Worm (Caenorhabditis elegans) whole organism, young adult: Measurements from ENCODE around the gene C54D10.9.

ENCODE experiments used
- B0336.3 ChIP-seq: fragments of 200-800 bp; sonication (Bioruptor generic); IDR thresholded peaks from 2 replicates; pipeline ENCODE4 v1.3.6; 2022; ENCODE audit warnings: missing genetic modification characterization, missing compliant biosample characterization
- F23B12.7 ChIP-seq: sonication (generic microtip); optimal IDR thresholded peaks from 2 replicates; lab custom pipeline; 2017; ENCODE audit warnings: missing genetic modification characterization, mild to moderate bottlenecking, missing compliant biosample characterization, antibody characterized with exemption, moderate library complexity; ENCODE audit not compliant: insufficient read depth
- F55B11.4 ChIP-seq: sonication (generic microtip); optimal IDR thresholded peaks from 2 replicates; lab custom pipeline; 2016; ENCODE audit warnings: missing compliant biosample characterization, missing genetic modification characterization, borderline replicate concordance; ENCODE audit not compliant: insufficient read depth
- F57C9.4 ChIP-seq: sonication (generic microtip); optimal IDR thresholded peaks from 2 replicates; lab custom pipeline; 2017; ENCODE audit warnings: mild to moderate bottlenecking, missing genetic modification characterization, missing compliant biosample characterization
- K11D2.4 ChIP-seq: fragments of 200-800 bp; sonication (Bioruptor generic); IDR thresholded peaks from 2 replicates; pipeline ENCODE4 v1.3.6; 2022; ENCODE audit warnings: missing genetic modification reagents, missing genetic modification characterization, missing compliant biosample characterization
- Y53F4B.3 ChIP-seq: fragments of 200-800 bp; sonication (Bioruptor generic); IDR thresholded peaks from 2 replicates; pipeline ENCODE4 v1.3.6; 2022; ENCODE audit warnings: missing genetic modification reagents, missing genetic modification characterization, missing compliant biosample characterization
- Y95B8A.8 ChIP-seq: fragments of 200-800 bp; sonication (Bioruptor generic); IDR thresholded peaks from 2 replicates; pipeline ENCODE4 v1.3.6; 2022; ENCODE audit warnings: missing genetic modification reagents, missing genetic modification characterization, missing compliant biosample characterization
- ama-1 ChIP-seq, 3 experiments: fragments of 150-350 bp in 1 of 3; sonication (generic microtip) in 2 of 3; optimal IDR thresholded peaks; 2 replicates each; lab custom pipeline; 2014 to 2018; ENCODE audit warnings: missing biosample characterization in 2 of 3, missing genetic modification characterization in 2 of 3, missing genetic modification reagents in 2 of 3
- athp-1 ChIP-seq: sonication (generic microtip); optimal IDR thresholded peaks from 2 replicates; lab custom pipeline; 2017; ENCODE audit warnings: mild to moderate bottlenecking, missing genetic modification characterization, missing compliant biosample characterization
- ccch-3 ChIP-seq: fragments of 200-800 bp; sonication (Bioruptor generic); optimal IDR thresholded peaks from 2 replicates; lab custom pipeline; 2018; ENCODE audit warnings: mild to moderate bottlenecking, missing genetic modification characterization, missing compliant biosample characterization
- chd-7 ChIP-seq: sonication (generic microtip); optimal IDR thresholded peaks from 2 replicates; lab custom pipeline; 2016; ENCODE audit warnings: mild to moderate bottlenecking, missing genetic modification characterization, moderate library complexity, missing compliant biosample characterization
- dpff-1 ChIP-seq: sonication (generic microtip); optimal IDR thresholded peaks from 2 replicates; lab custom pipeline; 2017; ENCODE audit warnings: mild to moderate bottlenecking, missing genetic modification characterization, missing compliant biosample characterization
- efl-1 ChIP-seq: fragments of 150-350 bp; optimal IDR thresholded peaks from 2 replicates; lab custom pipeline; 2014; ENCODE audit warnings: missing biosample characterization, missing genetic modification reagents, missing genetic modification characterization
- egl-44 ChIP-seq: fragments of 200-800 bp; sonication (Bioruptor generic); IDR thresholded peaks from 2 replicates; pipeline ENCODE4 v1.3.6; 2022; ENCODE audit warnings: missing genetic modification reagents, missing genetic modification characterization, missing compliant biosample characterization
- egrh-3 ChIP-seq: fragments of 200-800 bp; sonication (Bioruptor generic); IDR thresholded peaks from 2 replicates; pipeline ENCODE4 v1.3.6; 2022; ENCODE audit warnings: missing genetic modification reagents, missing genetic modification characterization, missing compliant biosample characterization
- fkh-3 ChIP-seq: sonication (generic microtip); optimal IDR thresholded peaks from 2 replicates; lab custom pipeline; 2016; ENCODE audit warnings: mild to moderate bottlenecking, missing genetic modification characterization, missing compliant biosample characterization
- gei-17 ChIP-seq: fragments of 200-800 bp; sonication (Bioruptor generic); optimal IDR thresholded peaks from 2 replicates; lab custom pipeline; 2018; ENCODE audit warnings: mild to moderate bottlenecking, missing genetic modification characterization, missing compliant biosample characterization
- hlh-26 ChIP-seq: fragments of 200-800 bp; sonication (Bioruptor generic); conservative IDR thresholded peaks from 2 replicates; pipeline ENCODE4 v1.3.6; 2022; ENCODE audit warnings: missing genetic modification reagents, missing genetic modification characterization, missing compliant biosample characterization
- lag-1 ChIP-seq: fragments of 200-800 bp; sonication (Bioruptor generic); IDR thresholded peaks from 2 replicates; pipeline ENCODE4 v1.3.6; 2022; ENCODE audit warnings: missing genetic modification reagents, missing genetic modification characterization, missing compliant biosample characterization
- let-526 ChIP-seq: fragments of 200-800 bp; sonication (Bioruptor generic); IDR thresholded peaks from 2 replicates; pipeline ENCODE4 v1.3.6; 2022; ENCODE audit warnings: missing genetic modification reagents, missing genetic modification characterization, missing compliant biosample characterization
- lin-54 ChIP-seq: fragments of 200-800 bp; sonication (Bioruptor generic); optimal IDR thresholded peaks from 2 replicates; lab custom pipeline; 2018; ENCODE audit warnings: mild to moderate bottlenecking, missing genetic modification characterization, missing compliant biosample characterization
- lir-1 ChIP-seq: fragments of 200-800 bp; sonication (Bioruptor generic); conservative IDR thresholded peaks from 2 replicates; pipeline ENCODE4 v1.3.6; 2022; ENCODE audit warnings: missing genetic modification reagents, missing genetic modification characterization, missing compliant biosample characterization
- lsy-27 ChIP-seq: sonication (generic microtip); optimal IDR thresholded peaks from 2 replicates; lab custom pipeline; 2017; ENCODE audit warnings: missing genetic modification characterization, mild to moderate bottlenecking, missing compliant biosample characterization, antibody characterized with exemption, missing genotype, borderline replicate concordance; ENCODE audit not compliant: insufficient read depth
- madf-6 ChIP-seq: fragments of 200-800 bp; sonication (Bioruptor generic); IDR thresholded peaks from 2 replicates; pipeline ENCODE4 v1.3.6; 2022; ENCODE audit warnings: missing genetic modification reagents, missing genetic modification characterization, missing compliant biosample characterization
- mcd-1 ChIP-seq: fragments of 200-800 bp; sonication (Bioruptor generic); IDR thresholded peaks from 2 replicates; pipeline ENCODE4 v1.3.6; 2022; ENCODE audit warnings: missing genetic modification reagents, missing genetic modification characterization, missing compliant biosample characterization
- mel-28 ChIP-seq: sonication (generic microtip); optimal IDR thresholded peaks from 2 replicates; lab custom pipeline; 2016; ENCODE audit warnings: borderline replicate concordance, mild to moderate bottlenecking, missing genetic modification characterization, missing compliant biosample characterization
- pha-4 ChIP-seq: fragments of 150-350 bp; sonication (generic microtip); optimal IDR thresholded peaks from 2 replicates; lab custom pipeline; 2014; ENCODE audit warnings: missing biosample characterization, missing genetic modification reagents, missing genetic modification characterization
- rpc-1 ChIP-seq, 2 experiments: fragments of 150-350 bp in 1 of 2; sonication (generic microtip) in 1 of 2; optimal IDR thresholded peaks; 2 replicates each; lab custom pipeline; 2014 to 2018; ENCODE audit warnings: missing biosample characterization in 1 of 2, missing genetic modification characterization in 1 of 2, missing genetic modification reagents in 1 of 2, missing genotype in 1 of 2
- sea-2 ChIP-seq: fragments of 200-800 bp; sonication (Bioruptor generic); IDR thresholded peaks from 2 replicates; pipeline ENCODE4 v1.3.6; 2022; ENCODE audit warnings: missing genetic modification characterization, missing compliant biosample characterization
- snpc-1.3 ChIP-seq: sonication (generic microtip); optimal IDR thresholded peaks from 2 replicates; lab custom pipeline; 2017; ENCODE audit warnings: missing genetic modification characterization, mild to moderate bottlenecking, missing compliant biosample characterization, antibody characterized with exemption, moderate library complexity, missing genotype, missing genetic modification reagents; ENCODE audit not compliant: insufficient read depth
- tbx-9 ChIP-seq: sonication (generic microtip); optimal IDR thresholded peaks from 2 replicates; lab custom pipeline; 2016; ENCODE audit warnings: borderline replicate concordance, missing genetic modification characterization, inconsistent platforms, missing compliant biosample characterization
- unc-130 ChIP-seq: sonication (generic microtip); optimal IDR thresholded peaks from 2 replicates; lab custom pipeline; 2016; ENCODE audit warnings: missing genetic modification reagents, missing genetic modification characterization, missing compliant biosample characterization
- ztf-25 ChIP-seq: fragments of 200-800 bp; sonication (Bioruptor generic); IDR thresholded peaks from 2 replicates; pipeline ENCODE4 v1.3.6; 2022; ENCODE audit warnings: missing genetic modification reagents, missing genetic modification characterization, missing compliant biosample characterization
- ztf-3 ChIP-seq: fragments of 200-800 bp; sonication (Bioruptor generic); optimal IDR thresholded peaks from 2 replicates; lab custom pipeline; 2018; ENCODE audit warnings: mild to moderate bottlenecking, missing genetic modification characterization, missing compliant biosample characterization
- ztf-6 ChIP-seq: fragments of 200-800 bp; sonication (Bioruptor generic); IDR thresholded peaks from 2 replicates; pipeline ENCODE4 v1.3.6; 2022; ENCODE audit warnings: missing genetic modification reagents, missing genetic modification characterization, missing compliant biosample characterization

C54D10.9 gene

ce11 chrV:12427826-12428225 is 19.1 kb upstream of the C54D10.9 start:
- TF ChIP-seq rpc-1 (optimal IDR thresholded peaks at IDR 0.05; lab: Kevin White, UChicago), result no peak
- no peak for TF ChIP-seq rpc-1 (tag; optimal IDR thresholded peaks at IDR 0.05; lab: Kevin White, UChicago)

DNA sequence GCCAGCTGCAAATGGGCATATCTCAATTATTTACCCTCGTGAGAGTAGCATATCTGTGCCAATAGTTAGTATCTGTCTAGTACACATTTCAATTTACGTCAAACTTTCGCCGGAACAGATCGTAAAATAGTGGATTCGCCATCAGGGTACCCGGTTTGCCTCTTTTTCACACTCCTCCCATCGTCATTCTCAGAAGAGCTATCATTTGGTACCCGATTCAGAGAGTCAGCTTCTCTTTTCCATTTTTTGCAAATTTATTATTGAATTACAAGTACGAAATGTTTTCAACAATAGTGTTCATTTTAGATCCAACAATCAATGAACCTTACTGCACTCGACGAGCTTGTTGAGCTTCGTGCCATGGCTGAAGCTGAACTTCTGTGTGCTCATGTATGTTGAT is 17.9 kb upstream of the C54D10.9 start, which contains the start of gene C54D10.5:
Gene C54D10.5, plus strand, starts transcription at position 301 of the 400 bp plus-strand sequence.
- TF ChIP-seq lir-1 (GFP tag; lab: Robert Waterston, UW), result no peak
- no peak for TF ChIP-seq fkh-3 (tag; lab: Kevin White, UChicago)
- TF ChIP-seq F55B11.4, result no peak
- no peak for TF ChIP-seq snpc-1.3
- no peak for TF ChIP-seq mcd-1 (GFP tag; lab: Robert Waterston, UW)
- no peak for TF ChIP-seq madf-6 (GFP tag; lab: Robert Waterston, UW)
- no peak for TF ChIP-seq chd-7 (tag; lab: Kevin White, UChicago)
- no peak for TF ChIP-seq lag-1 (GFP tag; lab: Robert Waterston, UW)
- TF ChIP-seq F57C9.4, result no peak
- no peak for TF ChIP-seq ama-1 (optimal IDR thresholded peaks at IDR 0.05; lab: Kevin White, UChicago)
- no peak for TF ChIP-seq ama-1 (GFP tag; optimal IDR thresholded peaks at IDR 0.05; lab: Kevin White, UChicago)
- no peak for TF ChIP-seq ztf-6 (GFP tag; lab: Robert Waterston, UW)
- TF ChIP-seq egrh-3 (GFP tag; lab: Robert Waterston, UW), result no peak
- no peak for TF ChIP-seq tbx-9
- no peak for TF ChIP-seq gei-17 (GFP tag; lab: Kevin White, UChicago)
- TF ChIP-seq Y95B8A.8 (GFP tag; lab: Robert Waterston, UW), result no peak
- TF ChIP-seq let-526 (GFP tag; lab: Robert Waterston, UW), result no peak
- TF ChIP-seq athp-1 (tag; lab: Kevin White, UChicago), result no peak
- no peak for TF ChIP-seq mel-28 (tag; lab: Kevin White, UChicago)

ce11 chrV:12432111-12432510 is 14.8 kb upstream of the C54D10.9 start, which contains the start of gene C54D10.13:
Gene C54D10.13, minus strand, starts transcription at chrV:12432289.
- TF ChIP-seq Y53F4B.3 (no peak), ztf-3 (GFP tag; lab: Kevin White, UChicago) (no peak), lag-1 (GFP tag; lab: Robert Waterston, UW) (no peak), efl-1 (GFP tag; lab: Kevin White, UChicago) (no peak), lin-54 (no peak), F23B12.7 (no peak), sea-2 (GFP tag; lab: Robert Waterston, UW) (no peak), lsy-27 (tag; lab: Kevin White, UChicago) (no peak), ztf-25 (GFP tag; lab: Robert Waterston, UW) (no peak), dpff-1 (tag; lab: Kevin White, UChicago) (no peak), hlh-26 (GFP tag; lab: Robert Waterston, UW) (no peak)

DNA sequence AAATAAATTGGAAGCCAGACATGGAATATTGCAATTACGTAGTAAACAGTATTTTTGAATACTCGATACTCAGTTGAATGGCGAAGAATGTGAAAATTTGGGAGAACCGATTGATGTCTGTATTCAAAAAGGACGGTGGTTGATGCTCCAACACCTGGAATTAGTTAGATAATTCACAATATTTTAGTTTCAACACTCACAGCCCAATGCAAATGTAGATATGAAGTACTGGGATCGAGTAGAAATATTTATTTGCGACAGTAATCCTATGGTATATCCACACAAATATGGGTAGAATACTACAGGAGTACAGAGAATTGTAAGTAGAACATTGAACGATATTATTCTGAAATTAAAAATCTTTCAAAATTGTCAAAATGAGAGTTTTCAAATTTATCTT is 13.8 kb upstream of the C54D10.9 start:
- TF ChIP-seq ccch-3 (GFP tag; lab: Kevin White, UChicago) (no peak), rpc-1 (optimal IDR thresholded peaks at IDR 0.05; lab: Kevin White, UChicago) (no peak), rpc-1 (tag; optimal IDR thresholded peaks at IDR 0.05; lab: Kevin White, UChicago) (no peak), unc-130 (GFP tag; lab: Kevin White, UChicago) (no peak), B0336.3 (GFP tag; lab: Robert Waterston, UW) (no peak), pha-4 (tag; lab: Kevin White, UChicago) (no peak), K11D2.4 (GFP tag; lab: Robert Waterston, UW) (no peak), egl-44 (no peak)
